Worm (Caenorhabditis elegans) whole organism, L4/young adult: ENCODE results near the gene ttbk-8.1.
"Not testable (repeated sequence)": the region's sequence is repeated elsewhere in the genome, so short reads cannot be mapped to it uniquely, and the experiment has no call there.

Experiments
- W03F9.2 ChIP-seq: fragments of 150-350 bp; optimal IDR thresholded peaks from 2 replicates; lab custom pipeline; 2014; ENCODE audit warnings: missing biosample characterization, missing genetic modification characterization
- dao-5 ChIP-seq: sonication (generic microtip); optimal IDR thresholded peaks from 2 replicates; lab custom pipeline; 2016; ENCODE audit warnings: missing genotype, missing genetic modification characterization, moderate library complexity, missing compliant biosample characterization
- him-1 ChIP-seq: sonication (generic microtip); optimal IDR thresholded peaks from 2 replicates; lab custom pipeline; 2016; ENCODE audit warnings: missing genotype, missing genetic modification reagents, missing genetic modification characterization, missing compliant biosample characterization

ttbk-8.1 gene

ce11 chrIV:13472011-13472410 is at the start of gene ttbk-8.1, which contains the start of gene Y38H8A.4:
Gene ttbk-8.1 (plus strand): TSS chrIV:13472311.
Gene Y38H8A.4 (minus strand): TSS chrIV:13472376.
- no peak for TF ChIP-seq dao-5
- TF ChIP-seq W03F9.2 (tag; lab: Kevin White, UChicago): no peak
- no peak for TF ChIP-seq him-1 (tag; lab: Kevin White, UChicago)

ce11 chrIV:13429240-13429639 is 42.9 kb upstream of the ttbk-8.1 start, which contains the start of gene K09B11.4:
Gene K09B11.4 (plus strand): TSS chrIV:13429540.
- TF ChIP-seq W03F9.2 (tag; lab: Kevin White, UChicago) (no peak), him-1 (tag; lab: Kevin White, UChicago) (no peak), dao-5 (no peak)

- TF ChIP-seq W03F9.2 (tag; lab: Kevin White, UChicago); dao-5; him-1 (tag; lab: Kevin White, UChicago): not testable (repeated sequence)
These were observed 38.2 kb upstream of the ttbk-8.1 start, which contains the start of gene K09B11.5 for ce11 chrIV:13433904-13434303. Gene K09B11.5 (minus strand): TSS chrIV:13434004.

- no peak for TF ChIP-seq dao-5
- no peak for TF ChIP-seq him-1 (tag; lab: Kevin White, UChicago)
- TF ChIP-seq W03F9.2 (tag; lab: Kevin White, UChicago): no peak
These were observed 26.8 kb upstream of the ttbk-8.1 start, which contains the start of gene mam-3 for ce11 chrIV:13445275-13445674. Gene mam-3 (minus strand): TSS chrIV:13445375.

- TF ChIP-seq him-1 (tag; lab: Kevin White, UChicago) (no peak), dao-5 (no peak), W03F9.2 (tag; lab: Kevin White, UChicago) (no peak)
These were observed 21.4 kb upstream of the ttbk-8.1 start for ce11 chrIV:13450740-13451139.

ce11 chrIV:13453509-13453908 is 18.6 kb upstream of the ttbk-8.1 start:
- TF ChIP-seq him-1 (tag; lab: Kevin White, UChicago) (no peak), W03F9.2 (tag; lab: Kevin White, UChicago) (no peak), dao-5 (no peak)

ce11 chrIV:13454698-13455097 is 17.4 kb upstream of the ttbk-8.1 start, which contains the start of gene uso-1:
Gene uso-1 (minus strand): TSS chrIV:13454798.
- TF ChIP-seq him-1 (tag; lab: Kevin White, UChicago) (no peak), dao-5 (no peak), W03F9.2 (tag; lab: Kevin White, UChicago) (no peak)

ce11 chrIV:13455200-13455599 is 16.9 kb upstream of the ttbk-8.1 start, which contains the start of gene Y38H8A.7:
Gene Y38H8A.7 (plus strand): TSS chrIV:13455500.
- TF ChIP-seq W03F9.2 (tag; lab: Kevin White, UChicago); him-1 (tag; lab: Kevin White, UChicago); dao-5: not testable (repeated sequence)

- TF ChIP-seq W03F9.2 (tag; lab: Kevin White, UChicago) (no peak), dao-5 (no peak), him-1 (tag; lab: Kevin White, UChicago) (no peak)
These were observed 15.2 kb upstream of the ttbk-8.1 start for ce11 chrIV:13456893-13457292.

ce11 chrIV:13458237-13458636 is 13.9 kb upstream of the ttbk-8.1 start:
- TF ChIP-seq dao-5: no peak
- no peak for TF ChIP-seq W03F9.2 (tag; lab: Kevin White, UChicago)
- TF ChIP-seq him-1 (tag; lab: Kevin White, UChicago): no peak

ce11 chrIV:13460876-13461275 is 11.2 kb upstream of the ttbk-8.1 start, which contains the start of gene Y38H8A.12:
Gene Y38H8A.12 (minus strand): TSS chrIV:13460976.
- TF ChIP-seq dao-5 (no peak), him-1 (tag; lab: Kevin White, UChicago) (no peak), W03F9.2 (tag; lab: Kevin White, UChicago) (no peak)

ce11 chrIV:13465797-13466196 is 6.3 kb upstream of the ttbk-8.1 start, which contains the start of gene fezf-1:
Gene fezf-1 (plus strand): TSS chrIV:13466097.
- TF ChIP-seq W03F9.2 (tag; lab: Kevin White, UChicago): no peak
- no peak for TF ChIP-seq dao-5
- no peak for TF ChIP-seq him-1 (tag; lab: Kevin White, UChicago)

ce11 chrIV:13474132-13474531 is 2.0 kb downstream of the ttbk-8.1 start, which contains the start of gene Y38H8A.2:
Gene Y38H8A.2 (plus strand): TSS chrIV:13474432.
- TF ChIP-seq him-1 (tag; lab: Kevin White, UChicago) (no peak), dao-5 (no peak), W03F9.2 (tag; lab: Kevin White, UChicago) (no peak)

ce11 chrIV:13482469-13482868 is 10.4 kb downstream of the ttbk-8.1 start, which contains the start of gene Y38H8A.1:
Gene Y38H8A.1 (plus strand): TSS chrIV:13482769.
- no peak for TF ChIP-seq him-1 (tag; lab: Kevin White, UChicago)
- TF ChIP-seq dao-5: no peak
- no peak for TF ChIP-seq W03F9.2 (tag; lab: Kevin White, UChicago)
